Worm (Caenorhabditis elegans) whole organism, L4/young adult: ENCODE results near the gene F41C6.7.

ENCODE experiments used
- W03F9.2 ChIP-seq: fragments of 150-350 bp; optimal IDR thresholded peaks from 2 replicates; lab custom pipeline; 2014; ENCODE audit warnings: missing biosample characterization, missing genetic modification characterization
- him-1 ChIP-seq: sonication (generic microtip); optimal IDR thresholded peaks from 2 replicates; lab custom pipeline; 2016; ENCODE audit warnings: missing genotype, missing genetic modification reagents, missing genetic modification characterization, missing compliant biosample characterization

DNA sequence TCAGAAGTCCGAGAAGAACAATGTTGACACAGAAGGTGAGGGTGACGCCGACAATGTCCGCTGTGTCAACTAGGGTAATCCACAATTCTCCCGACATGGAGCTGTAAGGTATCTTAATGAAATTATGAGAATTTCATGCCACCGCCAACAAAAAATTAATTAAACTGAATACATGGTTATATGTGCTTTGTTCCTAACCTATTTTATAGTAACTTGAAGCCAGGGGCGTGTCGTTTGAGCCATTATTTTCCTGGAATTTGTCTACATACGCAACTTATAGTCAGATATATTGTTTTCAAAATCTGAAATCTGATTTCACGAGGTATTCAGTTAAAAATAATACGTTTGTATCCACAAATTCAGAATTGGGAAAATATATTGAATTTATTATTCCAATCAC, 19.2 kb downstream of the F41C6.7 start, which contains the start of gene odr-10:
- TF ChIP-seq W03F9.2 (tag; lab: Kevin White, UChicago) (no peak), him-1 (tag; lab: Kevin White, UChicago) (no peak)
